Fruit fly (Drosophila melanogaster) whole organism, embryonic: ENCODE measurements around the gene her.

Experiments
- Ada2b ChIP-seq: fragments of 200-800 bp; sonication (Bioruptor generic); IDR thresholded peaks from 2 replicates; pipeline ENCODE4 v1.3.6; 2022; ENCODE audit warnings: missing biosample characterization, missing genetic modification characterization
- Atf6 ChIP-seq: fragments of 200-800 bp; sonication (Bioruptor generic); IDR thresholded peaks from 2 replicates; pipeline ENCODE4 v1.3.6; 2022; ENCODE audit warnings: missing biosample characterization, missing genetic modification characterization
- Awh ChIP-seq: fragments of 200-800 bp; sonication (Bioruptor generic); IDR thresholded peaks from 2 replicates; pipeline ENCODE4, ENCODE4 v1.3.6; 2022; ENCODE audit warnings: missing biosample characterization, missing genetic modification characterization
- B-H2 ChIP-seq: fragments of 200-800 bp; sonication (Bioruptor generic); optimal IDR thresholded peaks from 2 replicates; lab custom pipeline; 2018; ENCODE audit warnings: missing biosample characterization, mild to moderate bottlenecking, missing genetic modification characterization
- CG10147 ChIP-seq: fragments of 200-800 bp; sonication (Bioruptor generic); optimal IDR thresholded peaks from 2 replicates; lab custom pipeline; 2019; ENCODE audit warnings: missing biosample characterization, mild to moderate bottlenecking, missing genetic modification characterization, moderate library complexity
- CG10209 ChIP-seq: fragments of 200-800 bp; sonication (Bioruptor generic); optimal IDR thresholded peaks from 3 replicates; lab custom pipeline; 2017; ENCODE audit warnings: missing biosample characterization, mild to moderate bottlenecking, missing genetic modification characterization, missing genetic modification reagents
- CG10543 ChIP-seq: fragments of 200-800 bp; sonication (Bioruptor generic); optimal IDR thresholded peaks from 3 replicates; lab custom pipeline; 2017; ENCODE audit warnings: missing biosample characterization, mild to moderate bottlenecking, missing genetic modification characterization, moderate library complexity
- CG11560 ChIP-seq: fragments of 200-800 bp; sonication (Bioruptor generic); IDR thresholded peaks from 3 replicates; pipeline ENCODE4 v1.3.6; 2022; ENCODE audit warnings: missing biosample characterization, missing genetic modification characterization
- CG12236 ChIP-seq: fragments of 200-800 bp; sonication (Bioruptor generic); optimal IDR thresholded peaks from 2 replicates; lab custom pipeline; 2016; ENCODE audit warnings: missing biosample characterization, missing genetic modification characterization
- CG12299 ChIP-seq: fragments of 200-800 bp; sonication (Bioruptor generic); optimal IDR thresholded peaks from 2 replicates; lab custom pipeline; 2018; ENCODE audit warnings: missing biosample characterization, mild to moderate bottlenecking, missing genetic modification characterization
- CG12659 ChIP-seq: fragments of 200-800 bp; sonication (Bioruptor generic); optimal IDR thresholded peaks from 3 replicates; lab custom pipeline; 2017; ENCODE audit warnings: mild to moderate bottlenecking, missing biosample characterization, missing genetic modification reagents, missing genetic modification characterization
- CG13624 ChIP-seq: fragments of 200-800 bp; sonication (Bioruptor generic); optimal IDR thresholded peaks from 2 replicates; lab custom pipeline; 2016; ENCODE audit warnings: missing biosample characterization, missing genetic modification characterization
- CG1529 ChIP-seq: fragments of 200-800 bp; sonication (Bioruptor generic); optimal IDR thresholded peaks from 3 replicates; lab custom pipeline; 2018; ENCODE audit warnings: missing biosample characterization, missing genetic modification characterization
- CG17802 ChIP-seq: fragments of 200-800 bp; sonication (Bioruptor generic); optimal IDR thresholded peaks from 2 replicates; lab custom pipeline; 2018; ENCODE audit warnings: missing biosample characterization, mild to moderate bottlenecking, missing genetic modification characterization, moderate library complexity
- CG18476 ChIP-seq: fragments of 200-800 bp; sonication (Bioruptor generic); optimal IDR thresholded peaks from 2 replicates; lab custom pipeline; 2016; ENCODE audit warnings: missing biosample characterization, mild to moderate bottlenecking, missing genetic modification characterization
- CG2129 ChIP-seq: fragments of 200-800 bp; sonication (Bioruptor generic); IDR thresholded peaks from 2 replicates; pipeline ENCODE4 v1.3.6; 2022; ENCODE audit warnings: missing biosample characterization, missing genetic modification characterization; ENCODE audit not compliant: partially characterized antibody
- CG2678 ChIP-seq: fragments of 200-800 bp; sonication (Bioruptor generic); optimal IDR thresholded peaks from 3 replicates; lab custom pipeline; 2019; ENCODE audit warnings: missing biosample characterization, mild to moderate bottlenecking, missing genetic modification characterization, moderate library complexity
- CG2712 ChIP-seq: fragments of 200-800 bp; optimal IDR thresholded peaks from 3 replicates; lab custom pipeline; 2019; ENCODE audit warnings: missing biosample characterization, mild to moderate bottlenecking, missing genetic modification characterization, moderate library complexity
- CG30020 ChIP-seq: fragments of 200-800 bp; optimal IDR thresholded peaks from 2 replicates; lab custom pipeline; 2019; ENCODE audit warnings: missing biosample characterization, mild to moderate bottlenecking, missing genetic modification characterization, moderate library complexity
- CG31388 ChIP-seq: fragments of 200-800 bp; sonication (Bioruptor generic); optimal IDR thresholded peaks from 2 replicates; lab custom pipeline; 2016; ENCODE audit warnings: missing biosample characterization, missing genetic modification characterization
- CG3163 ChIP-seq: fragments of 200-800 bp; sonication (Bioruptor generic); optimal IDR thresholded peaks from 3 replicates; lab custom pipeline; 2016; ENCODE audit warnings: missing biosample characterization, missing genetic modification characterization
- CG3847 ChIP-seq: fragments of 200-800 bp; sonication (Bioruptor generic); IDR thresholded peaks from 2 replicates; pipeline ENCODE4 v1.3.6; 2022; ENCODE audit warnings: missing biosample characterization, missing genetic modification characterization
- CG6272 ChIP-seq: fragments of 200-800 bp; sonication (Bioruptor generic); IDR thresholded peaks from 2 replicates; pipeline ENCODE4 v1.3.6; 2022; ENCODE audit warnings: missing biosample characterization, missing genetic modification characterization
- CG8089 ChIP-seq: fragments of 200-800 bp; sonication (Bioruptor generic); optimal IDR thresholded peaks from 3 replicates; lab custom pipeline; 2016; ENCODE audit warnings: missing biosample characterization, missing genetic modification characterization
- CG9215 ChIP-seq: fragments of 200-800 bp; sonication (Bioruptor generic); IDR thresholded peaks from 2 replicates; pipeline ENCODE4 v1.3.6; 2022; ENCODE audit warnings: missing biosample characterization, missing genetic modification characterization
- CG9817 ChIP-seq: fragments of 200-800 bp; sonication (Bioruptor generic); optimal IDR thresholded peaks from 2 replicates; lab custom pipeline; 2018; ENCODE audit warnings: missing biosample characterization, mild to moderate bottlenecking, missing genetic modification characterization, moderate library complexity
- Dbx ChIP-seq: fragments of 200-800 bp; sonication (Bioruptor generic); IDR thresholded peaks from 3 replicates; pipeline ENCODE4 v1.3.6; 2022; ENCODE audit warnings: missing biosample characterization, missing genetic modification characterization
- Dek ChIP-seq: fragments of 200-800 bp; sonication (Bioruptor generic); optimal IDR thresholded peaks from 3 replicates; lab custom pipeline; 2019; ENCODE audit warnings: missing biosample characterization, mild to moderate bottlenecking, missing genetic modification characterization, moderate library complexity
- Dp ChIP-seq: fragments of 200-800 bp; sonication (Bioruptor generic); optimal IDR thresholded peaks from 2 replicates; lab custom pipeline; 2018; ENCODE audit warnings: missing biosample characterization, mild to moderate bottlenecking, missing genetic modification characterization, moderate library complexity
- Dref ChIP-seq: fragments of 200-800 bp; sonication (Bioruptor generic); IDR thresholded peaks from 2 replicates; pipeline ENCODE4 v1.3.6; 2022; ENCODE audit warnings: missing biosample characterization, missing genetic modification characterization
- HLH54F ChIP-seq: fragments of 200-800 bp; sonication (Bioruptor generic); optimal IDR thresholded peaks from 3 replicates; lab custom pipeline; 2016; ENCODE audit warnings: missing biosample characterization, missing genetic modification characterization
- HmgZ ChIP-seq: fragments of 200-800 bp; sonication (Bioruptor generic); optimal IDR thresholded peaks from 2 replicates; lab custom pipeline; 2018; ENCODE audit warnings: missing biosample characterization, mild to moderate bottlenecking, missing genetic modification characterization
- Mes4 ChIP-seq: fragments of 200-800 bp; sonication (Bioruptor generic); optimal IDR thresholded peaks from 2 replicates; lab custom pipeline; 2016; ENCODE audit warnings: missing biosample characterization, missing genetic modification characterization
- Neu2 ChIP-seq: fragments of 200-800 bp; sonication (Bioruptor generic); optimal IDR thresholded peaks from 3 replicates; lab custom pipeline; 2016; ENCODE audit warnings: missing biosample characterization, missing genetic modification characterization, borderline replicate concordance
- Rfx ChIP-seq: fragments of 200-800 bp; sonication (Bioruptor generic); IDR thresholded peaks from 2 replicates; pipeline ENCODE4 v1.3.6; 2022; ENCODE audit warnings: missing biosample characterization, missing genetic modification characterization
- Scr ChIP-seq: fragments of 200-800 bp; sonication (Bioruptor generic); IDR thresholded peaks from 2 replicates; pipeline ENCODE4 v1.3.6; 2022; ENCODE audit warnings: missing biosample characterization, missing genetic modification characterization; ENCODE audit not compliant: partially characterized antibody
- bbx ChIP-seq: fragments of 200-800 bp; sonication (Bioruptor generic); IDR thresholded peaks from 2 replicates; pipeline ENCODE4 v1.3.6; 2022; ENCODE audit warnings: missing biosample characterization, missing genetic modification characterization; ENCODE audit not compliant: partially characterized antibody
- caup ChIP-seq: fragments of 200-800 bp; sonication (Bioruptor generic); optimal IDR thresholded peaks from 3 replicates; lab custom pipeline; 2017; ENCODE audit warnings: missing biosample characterization, mild to moderate bottlenecking, missing genetic modification characterization, moderate library complexity; ENCODE audit not compliant: severe bottlenecking
- dysf ChIP-seq: fragments of 200-800 bp; sonication (Bioruptor generic); IDR thresholded peaks from 3 replicates; pipeline ENCODE4 v1.3.6; 2022; ENCODE audit warnings: missing biosample characterization, missing genetic modification characterization
- en ChIP-seq: fragments of 200-800 bp; sonication (Bioruptor generic); optimal IDR thresholded peaks from 2 replicates; lab custom pipeline; 2016; ENCODE audit warnings: missing biosample characterization, missing genetic modification characterization
- hb ChIP-seq: fragments of 200-800 bp; sonication (Bioruptor generic); IDR thresholded peaks from 3 replicates; pipeline ENCODE4 v1.3.6; 2022; ENCODE audit warnings: missing biosample characterization, missing genetic modification characterization; ENCODE audit not compliant: partially characterized antibody
- nmo ChIP-seq: fragments of 200-800 bp; sonication (Bioruptor generic); optimal IDR thresholded peaks from 2 replicates; lab custom pipeline; 2018; ENCODE audit warnings: missing biosample characterization, mild to moderate bottlenecking, missing genetic modification characterization, moderate library complexity
- nom ChIP-seq: fragments of 200-800 bp; sonication (Bioruptor generic); optimal IDR thresholded peaks from 2 replicates; lab custom pipeline; 2017; ENCODE audit warnings: missing biosample characterization, missing genetic modification characterization, mild to moderate bottlenecking, moderate library complexity, missing genetic modification reagents
- repo ChIP-seq: fragments of 200-800 bp; sonication (Bioruptor generic); optimal IDR thresholded peaks from 2 replicates; lab custom pipeline; 2016; ENCODE audit warnings: missing biosample characterization, missing genetic modification characterization
- row ChIP-seq: fragments of 200-800 bp; sonication (Bioruptor generic); IDR thresholded peaks from 3 replicates; pipeline ENCODE4 v1.3.6; 2022; ENCODE audit warnings: missing biosample characterization, missing genetic modification characterization
- sima ChIP-seq: fragments of 200-800 bp; sonication (Bioruptor generic); optimal IDR thresholded peaks from 2 replicates; lab custom pipeline; 2016; ENCODE audit warnings: missing biosample characterization, missing genetic modification characterization
- slou ChIP-seq: fragments of 200-800 bp; sonication (Bioruptor generic); optimal IDR thresholded peaks from 3 replicates; lab custom pipeline; 2016; ENCODE audit warnings: missing biosample characterization, missing genetic modification characterization
- tll ChIP-seq, 2 experiments: fragments of 200-800 bp in 1 of 2; fragments of >200 bp in 1 of 2; sonication (Bioruptor generic) in 1 of 2; optimal IDR thresholded peaks; 2 replicates each; lab custom pipeline; 2017 to 2019; ENCODE audit warnings: missing biosample characterization in 2 of 2, missing genetic modification characterization in 2 of 2, mild to moderate bottlenecking in 1 of 2, moderate library complexity in 1 of 2
- ttk ChIP-seq: fragments of 200-800 bp; sonication (Bioruptor generic); IDR thresholded peaks from 2 replicates; pipeline ENCODE4 v2.1.2; 2022; ENCODE audit warnings: missing biosample characterization, missing genetic modification characterization
- tx ChIP-seq: fragments of 200-800 bp; sonication (Bioruptor generic); optimal IDR thresholded peaks from 2 replicates; lab custom pipeline; 2016; ENCODE audit warnings: missing biosample characterization, missing genetic modification characterization

her gene

dm6 chr2L:16703753-16704152 lies 26.8 kb downstream of the her start (continued):
- peak; percentile 59 for TF ChIP-seq Dref
- TF ChIP-seq CG2129 (GFP tag; lab: Robert Waterston, UW), result no peak
- peak; percentile 48 for TF ChIP-seq HLH54F (GFP tag; lab: Kevin White, UChicago)
- TF ChIP-seq B-H2 (GFP tag; lab: Kevin White, UChicago), result peak; percentile 31
- TF ChIP-seq CG31388, result peak; percentile 34
- TF ChIP-seq Mes4 (GFP tag; lab: Kevin White, UChicago), result no peak
- no peak for TF ChIP-seq CG17802 (tag; lab: Kevin White, UChicago)
- TF ChIP-seq row (GFP tag; lab: Robert Waterston, UW), result peak; percentile 60
- peak; percentile 69 for TF ChIP-seq CG30020 (tag; lab: Kevin White, UChicago)
- peak; percentile 29 for TF ChIP-seq HmgZ (tag; lab: Kevin White, UChicago)
- TF ChIP-seq Scr (GFP tag; lab: Robert Waterston, UW), result no peak
- peak; percentile 32 for TF ChIP-seq en
- peak; percentile 11 for TF ChIP-seq CG12299 (tag; lab: Kevin White, UChicago)
- TF ChIP-seq nmo (GFP tag; lab: Kevin White, UChicago), result peak; percentile 37
- no peak for TF ChIP-seq Awh (GFP tag; lab: Robert Waterston, UW)
- peak; percentile 49; the same call in 1 of the 3 replicates for TF ChIP-seq Dbx (GFP tag; lab: Robert Waterston, UW)
- peak; percentile 35 for TF ChIP-seq CG10209 (GFP tag; lab: Kevin White, UChicago)
- TF ChIP-seq CG9817 (tag; lab: Kevin White, UChicago), result peak; percentile 64
- peak; percentile 14 for TF ChIP-seq CG12236 (GFP tag; lab: Kevin White, UChicago)
- TF ChIP-seq CG3847 (GFP tag; lab: Robert Waterston, UW), result peak; percentile 41; the same call in 1 of the 2 replicates
- no peak for TF ChIP-seq nom
- peak; percentile 47 for TF ChIP-seq caup (GFP tag; lab: Kevin White, UChicago)
- TF ChIP-seq dysf (GFP tag; lab: Robert Waterston, UW), result peak; percentile 62; the same call in 2 of the 3 replicates
- no peak for TF ChIP-seq ttk (GFP tag; lab: Robert Waterston, UW)
- TF ChIP-seq hb (GFP tag; lab: Robert Waterston, UW), result no peak
- peak; percentile 35 for TF ChIP-seq CG18476 (GFP tag; lab: Kevin White, UChicago)
- peak; percentile 58; the same call in 1 of the 2 replicates for TF ChIP-seq Ada2b (GFP tag; lab: Robert Waterston, UW)
- TF ChIP-seq tx (GFP tag; lab: Kevin White, UChicago), result peak; percentile 19
- peak; percentile 19 for TF ChIP-seq CG1529 (GFP tag; lab: Kevin White, UChicago)
- TF ChIP-seq CG2678 (tag; lab: Kevin White, UChicago), result no peak
- no peak for TF ChIP-seq CG9215
- no peak for TF ChIP-seq CG2712 (tag; lab: Kevin White, UChicago)
- peak; percentile 59 for TF ChIP-seq CG12659 (GFP tag; lab: Kevin White, UChicago)
- TF ChIP-seq Dek (tag; lab: Kevin White, UChicago), result peak; percentile 42
- TF ChIP-seq CG10543, result peak; percentile 70
- no peak for TF ChIP-seq Rfx (GFP tag; lab: Robert Waterston, UW)
- TF ChIP-seq sima (GFP tag; lab: Kevin White, UChicago), result no peak
- peak; percentile 74 for TF ChIP-seq Neu2 (GFP tag; lab: Kevin White, UChicago)
- TF ChIP-seq CG13624 (GFP tag; lab: Kevin White, UChicago), result peak; percentile 53
- peak; percentile 8 for TF ChIP-seq CG3163 (GFP tag; lab: Kevin White, UChicago)
- TF ChIP-seq CG8089 (GFP tag; lab: Kevin White, UChicago), result peak; percentile 13
- peak; percentile 74 for TF ChIP-seq Dp (GFP tag; lab: Kevin White, UChicago)
- no peak for TF ChIP-seq repo (GFP tag; lab: Kevin White, UChicago)
- TF ChIP-seq bbx (GFP tag; lab: Robert Waterston, UW), result peak; percentile 19; the same call in 1 of the 2 replicates
- TF ChIP-seq tll (GFP tag; optimal IDR thresholded peaks at IDR 0.05; lab: Kevin White, UChicago), result no peak
- TF ChIP-seq CG10147 (GFP tag; lab: Kevin White, UChicago), result peak; percentile 49
- peak; percentile 44; the same call in 1 of the 2 replicates for TF ChIP-seq Atf6
- TF ChIP-seq CG6272 (GFP tag; lab: Robert Waterston, UW), result no peak
- TF ChIP-seq slou (GFP tag; lab: Kevin White, UChicago), result peak; percentile 18
- peak; percentile 94 for TF ChIP-seq CG11560
